Worm (Caenorhabditis elegans) whole organism, L3 larva: ENCODE data around the gene T13C5.2.

Experiments
- R02D3.7 ChIP-seq: fragments of 150-350 bp; optimal IDR thresholded peaks from 2 replicates; lab custom pipeline; 2014; ENCODE audit warnings: missing biosample characterization, missing genetic modification characterization
- aly-2 ChIP-seq: fragments of 150-350 bp; optimal IDR thresholded peaks from 2 replicates; lab custom pipeline; 2014; ENCODE audit warnings: missing biosample characterization, missing genetic modification characterization
- ama-1 ChIP-seq: fragments of 150-350 bp; optimal IDR thresholded peaks from 2 replicates; lab custom pipeline; 2018
- ceh-28 ChIP-seq: fragments of 150-350 bp; optimal IDR thresholded peaks from 2 replicates; lab custom pipeline; 2014; ENCODE audit warnings: missing biosample characterization, missing genetic modification reagents, missing genetic modification characterization
- ceh-82 ChIP-seq: fragments of 150-350 bp; optimal IDR thresholded peaks from 2 replicates; lab custom pipeline; 2014; ENCODE audit warnings: missing biosample characterization, missing genetic modification characterization
- daf-12 ChIP-seq: fragments of 150-350 bp; optimal IDR thresholded peaks from 2 replicates; lab custom pipeline; 2014; ENCODE audit warnings: missing biosample characterization, missing genetic modification reagents, missing genetic modification characterization
- egl-27 ChIP-seq: sonication (generic microtip); optimal IDR thresholded peaks from 4 replicates; lab custom pipeline; 2017; ENCODE audit warnings: missing biosample characterization, missing genetic modification reagents, missing genetic modification characterization
- egl-5 ChIP-seq: fragments of 150-350 bp; optimal IDR thresholded peaks from 2 replicates; lab custom pipeline; 2017; ENCODE audit warnings: missing biosample characterization, missing genetic modification reagents, missing genetic modification characterization, inconsistent platforms
- elt-1 ChIP-seq: fragments of 150-350 bp; optimal IDR thresholded peaks from 2 replicates; lab custom pipeline; 2014; ENCODE audit warnings: missing biosample characterization, missing genetic modification characterization
- elt-2 ChIP-seq: sonication (generic microtip); optimal IDR thresholded peaks from 2 replicates; lab custom pipeline; 2016; ENCODE audit warnings: missing genetic modification reagents, mild to moderate bottlenecking, missing genetic modification characterization, missing compliant biosample characterization
- fkh-10 ChIP-seq: sonication (generic microtip); optimal IDR thresholded peaks from 2 replicates; lab custom pipeline; 2017; ENCODE audit warnings: missing biosample characterization, missing genetic modification reagents, missing genetic modification characterization
- hmg-11 ChIP-seq: sonication (generic microtip); optimal IDR thresholded peaks from 2 replicates; lab custom pipeline; 2016; ENCODE audit warnings: missing genetic modification characterization, missing compliant biosample characterization
- jun-1 ChIP-seq: fragments of 150-350 bp; optimal IDR thresholded peaks from 2 replicates; lab custom pipeline; 2014; ENCODE audit warnings: missing biosample characterization, missing genetic modification reagents, missing genetic modification characterization
- lin-39 ChIP-seq: fragments of 150-350 bp; optimal IDR thresholded peaks from 2 replicates; lab custom pipeline; 2018; ENCODE audit warnings: missing biosample characterization, missing genetic modification reagents, missing genetic modification characterization
- lsy-12 ChIP-seq: sonication (generic microtip); optimal IDR thresholded peaks from 2 replicates; lab custom pipeline; 2016; ENCODE audit warnings: mild to moderate bottlenecking, missing genetic modification characterization, missing compliant biosample characterization
- mdl-1 ChIP-seq: fragments of 150-350 bp; optimal IDR thresholded peaks from 2 replicates; lab custom pipeline; 2014; ENCODE audit warnings: missing biosample characterization, missing genetic modification characterization
- mml-1 ChIP-seq: fragments of 150-350 bp; sonication (generic microtip); optimal IDR thresholded peaks from 3 replicates; lab custom pipeline; 2014; ENCODE audit warnings: missing biosample characterization, missing genetic modification characterization
- nfya-1 ChIP-seq: sonication (generic microtip); optimal IDR thresholded peaks from 2 replicates; lab custom pipeline; 2017; ENCODE audit warnings: missing genetic modification characterization, mild to moderate bottlenecking, missing compliant biosample characterization, antibody characterized with exemption, moderate library complexity; ENCODE audit not compliant: insufficient read depth
- nhr-12 ChIP-seq: fragments of 150-350 bp; optimal IDR thresholded peaks from 2 replicates; lab custom pipeline; 2014; ENCODE audit warnings: missing biosample characterization, missing genetic modification characterization
- nhr-23 ChIP-seq: fragments of 150-350 bp; optimal IDR thresholded peaks from 2 replicates; lab custom pipeline; 2014; ENCODE audit warnings: missing biosample characterization, missing genetic modification reagents, missing genetic modification characterization
- nhr-237 ChIP-seq: fragments of 150-350 bp; optimal IDR thresholded peaks from 2 replicates; lab custom pipeline; 2014; ENCODE audit warnings: missing biosample characterization, missing genetic modification characterization
- nhr-25 ChIP-seq: sonication (generic microtip); optimal IDR thresholded peaks from 2 replicates; lab custom pipeline; 2017; ENCODE audit warnings: missing biosample characterization, missing genetic modification characterization
- nhr-28 ChIP-seq: fragments of 150-350 bp; optimal IDR thresholded peaks from 2 replicates; lab custom pipeline; 2014; ENCODE audit warnings: missing biosample characterization, missing genetic modification characterization
- nhr-43 ChIP-seq: sonication (generic microtip); optimal IDR thresholded peaks from 2 replicates; lab custom pipeline; 2016; ENCODE audit warnings: mild to moderate bottlenecking, missing genetic modification characterization, missing compliant biosample characterization; ENCODE audit not compliant: poor library complexity, severe bottlenecking
- pha-4 ChIP-seq: fragments of 150-350 bp; optimal IDR thresholded peaks from 2 replicates; lab custom pipeline; 2014; ENCODE audit warnings: missing biosample characterization, missing genetic modification reagents, missing genetic modification characterization
- pqm-1 ChIP-seq: fragments of 150-350 bp; optimal IDR thresholded peaks from 2 replicates; lab custom pipeline; 2017; ENCODE audit warnings: missing biosample characterization, missing genetic modification characterization, inconsistent platforms
- sea-2 ChIP-seq: fragments of 150-350 bp; sonication (generic microtip); optimal IDR thresholded peaks from 4 replicates; lab custom pipeline; 2014; ENCODE audit warnings: missing biosample characterization, missing genetic modification reagents, missing genetic modification characterization
- skn-1 ChIP-seq: fragments of 150-350 bp; optimal IDR thresholded peaks from 2 replicates; lab custom pipeline; 2014; ENCODE audit warnings: missing biosample characterization, missing genetic modification characterization
- snpc-4 ChIP-seq: fragments of 150-350 bp; optimal IDR thresholded peaks from 2 replicates; lab custom pipeline; 2014; ENCODE audit warnings: missing biosample characterization, missing genetic modification characterization
- unc-39 ChIP-seq: sonication (generic microtip); optimal IDR thresholded peaks from 4 replicates; lab custom pipeline; 2017; ENCODE audit warnings: missing biosample characterization, missing genetic modification characterization
- unc-62 ChIP-seq: fragments of 150-350 bp; sonication (generic microtip); optimal IDR thresholded peaks from 4 replicates; lab custom pipeline; 2014; ENCODE audit warnings: missing biosample characterization, missing genetic modification reagents, missing genetic modification characterization
- zag-1 ChIP-seq: fragments of 150-350 bp; optimal IDR thresholded peaks from 2 replicates; lab custom pipeline; 2014; ENCODE audit warnings: missing biosample characterization, missing genetic modification characterization

T13C5.2 gene

DNA sequence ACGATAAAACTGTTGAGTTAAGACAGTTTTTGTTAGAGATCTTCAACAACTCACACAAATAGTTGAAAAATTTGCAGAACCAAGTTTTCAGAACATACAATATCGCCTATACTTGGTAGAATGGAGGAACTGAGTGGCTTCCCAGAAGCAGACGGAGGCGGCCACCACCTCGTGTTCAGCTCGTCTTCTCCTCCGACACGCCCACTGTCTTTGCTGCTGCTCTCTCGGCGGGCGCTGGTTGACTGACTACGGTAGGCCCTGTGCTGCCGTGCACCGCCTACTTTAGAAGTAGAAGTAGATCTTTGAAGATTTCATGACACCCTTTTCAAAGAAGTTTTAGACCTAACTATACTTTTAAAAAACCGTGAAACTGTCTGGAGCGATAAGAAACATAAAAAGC lies 22.8 kb upstream of the T13C5.2 start:
- TF ChIP-seq nfya-1 (tag; lab: Kevin White, UChicago) (peak; percentile 47), mdl-1 (no peak)

DNA sequence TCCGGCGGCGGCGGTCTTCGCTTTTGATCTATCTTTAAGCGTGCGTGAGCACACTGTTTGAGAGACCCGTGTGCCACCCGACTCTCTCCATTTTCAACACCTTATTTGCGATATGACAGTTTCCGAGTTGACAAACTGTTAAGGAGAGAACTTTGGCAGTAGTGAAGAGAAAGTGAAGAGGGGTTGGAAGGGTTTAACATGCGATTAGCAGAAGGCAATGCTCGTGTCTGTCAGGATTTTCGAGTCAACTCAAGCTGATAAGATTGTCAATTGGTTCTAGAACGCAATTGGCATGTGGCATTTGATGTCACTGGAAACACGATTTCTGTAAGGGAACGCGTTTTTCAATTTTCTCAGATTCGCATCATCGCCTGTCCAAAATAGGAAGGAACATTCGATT lies 17.4 kb upstream of the T13C5.2 start:
- TF ChIP-seq elt-2 (tag; lab: Kevin White, UChicago) (peak; percentile 61), ceh-28 (tag; lab: Kevin White, UChicago) (no peak)

ce11 chrX:6169252-6169651 lies 15.6 kb upstream of the T13C5.2 start, which contains the start of gene T25B2.2:
TSS of gene T25B2.2 (plus strand) at chrX:6169643.
- TF ChIP-seq pqm-1 (tag; lab: Kevin White, UChicago), result peak; percentile 42
- TF ChIP-seq elt-2 (tag; lab: Kevin White, UChicago), result peak; percentile 86
- TF ChIP-seq R02D3.7, result no peak
- TF ChIP-seq nhr-237 (tag; lab: Kevin White, UChicago), result no peak
- TF ChIP-seq ama-1 (lab: Kevin White, UChicago), result no peak

ce11 chrX:6173656-6174055 lies 11.2 kb upstream of the T13C5.2 start, which contains the start of gene T25B2.1:
TSS of gene T25B2.1 (plus strand) at chrX:6173956.
- TF ChIP-seq nhr-25 (tag; lab: Kevin White, UChicago) (no peak), elt-1 (tag; lab: Kevin White, UChicago) (no peak), nhr-43 (tag; lab: Kevin White, UChicago) (no peak), nhr-12 (tag; lab: Kevin White, UChicago) (no peak)

ce11 chrX:6175829-6176228 lies 9.0 kb upstream of the T13C5.2 start, which contains the start of gene T25B2.3:
TSS of gene T25B2.3 (plus strand) at chrX:6176129.
- TF ChIP-seq skn-1 (tag; lab: Kevin White, UChicago) (no peak), aly-2 (tag; lab: Kevin White, UChicago) (no peak), unc-39 (tag; lab: Kevin White, UChicago) (no peak), fkh-10 (GFP tag; lab: Kevin White, UChicago) (no peak)

DNA sequence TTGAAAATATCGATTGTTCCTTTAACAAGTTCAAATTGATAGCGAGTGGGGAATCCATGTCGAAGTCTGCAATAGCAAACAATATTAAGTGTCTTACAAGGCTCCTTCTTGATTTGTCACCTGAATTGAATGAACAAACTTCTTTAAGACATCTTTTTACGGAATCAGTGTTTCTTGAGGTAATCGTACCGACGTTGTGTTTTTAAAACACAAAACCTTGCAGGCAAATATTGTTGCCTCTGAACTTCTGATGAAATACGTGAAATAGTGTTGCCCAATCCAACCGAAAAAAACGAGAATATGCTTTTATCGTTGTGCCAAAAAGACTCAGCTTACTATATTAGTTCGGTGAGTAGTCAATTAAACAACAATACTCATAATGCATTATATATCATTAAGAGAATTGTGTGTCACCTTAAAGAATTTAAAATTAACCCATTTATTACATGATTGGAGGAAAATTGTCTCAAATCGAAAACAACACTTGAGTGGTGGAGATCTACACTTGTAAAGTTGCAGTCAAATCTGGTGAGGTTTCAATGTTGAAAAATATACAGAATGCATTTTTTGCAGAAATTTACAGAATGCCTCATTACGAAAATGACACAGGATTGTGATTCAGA lies 6.8 kb upstream of the T13C5.2 start, which contains the start of the genes T25B2.4 and T13C5.3:
TSS of gene T25B2.4 (plus strand) at position 301 of the 623 bp plus-strand sequence.
TSS of gene T13C5.3 (plus strand) at position 573 of the 623 bp plus-strand sequence.
- TF ChIP-seq sea-2 (GFP tag; lab: Kevin White, UChicago) (no peak), jun-1 (no peak), nhr-23 (tag; lab: Kevin White, UChicago) (no peak), lsy-12 (no peak), nhr-28 (no peak), pqm-1 (tag; lab: Kevin White, UChicago) (no peak), unc-62 (GFP tag; lab: Kevin White, UChicago) (no peak), fkh-10 (GFP tag; lab: Kevin White, UChicago) (no peak), zag-1 (tag; lab: Kevin White, UChicago) (no peak), nhr-12 (tag; lab: Kevin White, UChicago) (no peak), mml-1 (tag; lab: Kevin White, UChicago) (no peak), ceh-82 (tag; lab: Kevin White, UChicago) (no peak), pha-4 (tag; lab: Kevin White, UChicago) (no peak), egl-5 (tag; lab: Kevin White, UChicago) (no peak), daf-12 (tag; lab: Kevin White, UChicago) (no peak), egl-27 (tag; lab: Kevin White, UChicago) (no peak), hmg-11 (no peak), snpc-4 (tag; lab: Kevin White, UChicago) (no peak), lin-39 (tag; lab: Kevin White, UChicago) (no peak), ama-1 (lab: Kevin White, UChicago) (no peak)
